Fruit fly (Drosophila melanogaster): ENCODE measurements around the gene MnM.
A peak's percentile ranks its signal among the peaks of the same experiment; 100 is the strongest.

The MnM gene

dm6 chr3L:3149060-3149872, 29.1 kb downstream of the MnM start:
- peak; percentile 10; the same call in 1 of the 3 replicates for TF ChIP-seq CG6163 (GFP tag; IDR thresholded peaks at IDR 0.05)
- peak; percentile 19 for TF ChIP-seq CG16779 (tag; optimal IDR thresholded peaks at IDR 0.05)
- no peak for TF ChIP-seq CG6808 (GFP tag; optimal IDR thresholded peaks at IDR 0.05)
- TF ChIP-seq CG15336 (GFP tag; IDR thresholded peaks at IDR 0.05): peak; percentile 50
- TF ChIP-seq svp (GFP tag): peak; percentile 88
- TF ChIP-seq Sox102F (GFP tag; optimal IDR thresholded peaks at IDR 0.05): no peak
- peak; percentile 99 for TF ChIP-seq vri (GFP tag; optimal IDR thresholded peaks at IDR 0.05)
- no peak for TF ChIP-seq CG6276 (GFP tag; optimal IDR thresholded peaks at IDR 0.05)
- peak in 1 of 2 experiments; percentile 27 for TF ChIP-seq ss (GFP tag; optimal IDR thresholded peaks at IDR 0.05)
- TF ChIP-seq CG11902 (GFP tag; optimal IDR thresholded peaks at IDR 0.05): no peak
- TF ChIP-seq CG31627 (GFP tag; optimal IDR thresholded peaks at IDR 0.05): no peak
- no peak for TF ChIP-seq fd59A (GFP tag; optimal IDR thresholded peaks at IDR 0.05)
- TF ChIP-seq CG8119 (GFP tag; IDR thresholded peaks at IDR 0.05): peak; percentile 41; the same call in 1 of the 3 replicates

- peak; percentile 43 for TF ChIP-seq CG3919 (GFP tag; optimal IDR thresholded peaks at IDR 0.05)
- TF ChIP-seq CG8119 (GFP tag; IDR thresholded peaks at IDR 0.05): peak; percentile 36; the same call in 1 of the 3 replicates
- TF ChIP-seq Sox15 (GFP tag; optimal IDR thresholded peaks at IDR 0.05): peak; percentile 6
- peak; percentile 29 for TF ChIP-seq CG32006 (GFP tag; optimal IDR thresholded peaks at IDR 0.05)
- peak; percentile 6 for TF ChIP-seq spab (GFP tag; optimal IDR thresholded peaks at IDR 0.05)
- TF ChIP-seq fkh (GFP tag; optimal IDR thresholded peaks at IDR 0.05): peak; percentile 94
- peak; percentile 31 for TF ChIP-seq Ets96B (tag; optimal IDR thresholded peaks at IDR 0.05)
- 0 out of 2 replicates have a peak, but pooled peaks have one; percentile 14 for TF ChIP-seq CG15336 (GFP tag; IDR thresholded peaks at IDR 0.05)
- TF ChIP-seq ss (GFP tag; optimal IDR thresholded peaks at IDR 0.05): peak in 1 of 2 experiments; percentile 66
- peak; percentile 68 for TF ChIP-seq Met (GFP tag; optimal IDR thresholded peaks at IDR 0.05)
- peak; percentile 70 for TF ChIP-seq acj6 (GFP tag; optimal IDR thresholded peaks at IDR 0.05)
- TF ChIP-seq Hr4 (GFP tag; optimal IDR thresholded peaks at IDR 0.05): no peak
- peak; percentile 81 for TF ChIP-seq svp (GFP tag)
- no peak for TF ChIP-seq Hr38 (GFP tag; optimal IDR thresholded peaks at IDR 0.05)
- peak; percentile 72 for TF ChIP-seq CG31627 (GFP tag; optimal IDR thresholded peaks at IDR 0.05)
- no peak; the same call in 1 of the 2 replicates for TF ChIP-seq CG11294 (GFP tag; IDR thresholded peaks at IDR 0.05)
- no peak for TF ChIP-seq CG7368 (GFP tag; optimal IDR thresholded peaks at IDR 0.05)
- TF ChIP-seq CG1621 (tag; optimal IDR thresholded peaks at IDR 0.05): peak; percentile 18
- no peak for TF ChIP-seq CG9139 (GFP tag; optimal IDR thresholded peaks at IDR 0.05)
- TF ChIP-seq Eip93F (GFP tag; optimal IDR thresholded peaks at IDR 0.05): no peak
- TF ChIP-seq CG6792 (GFP tag; optimal IDR thresholded peaks at IDR 0.05): peak; percentile 48
- peak in 1 of 2 experiments; percentile 12 for TF ChIP-seq salr (GFP tag; optimal IDR thresholded peaks at IDR 0.05)
- no peak for TF ChIP-seq CG6276 (GFP tag; optimal IDR thresholded peaks at IDR 0.05)
- TF ChIP-seq Blimp-1 (GFP tag; optimal IDR thresholded peaks at IDR 0.05): no peak
- no peak for TF ChIP-seq CG10631 (GFP tag; optimal IDR thresholded peaks at IDR 0.05)
- peak; percentile 52 for TF ChIP-seq achi (GFP tag; optimal IDR thresholded peaks at IDR 0.05)
- TF ChIP-seq Eip75B (GFP tag; optimal IDR thresholded peaks at IDR 0.05): peak; percentile 62
- peak; percentile 60 for TF ChIP-seq Ets21C (GFP tag; optimal IDR thresholded peaks at IDR 0.05)
- TF ChIP-seq CG11762 (GFP tag; optimal IDR thresholded peaks at IDR 0.05; ENCODE audit: insufficient read depth): no peak
- no peak for TF ChIP-seq Lpt (GFP tag; optimal IDR thresholded peaks at IDR 0.05)
- TF ChIP-seq vri (GFP tag; optimal IDR thresholded peaks at IDR 0.05): peak; percentile 19
- TF ChIP-seq pdm3 (GFP tag; optimal IDR thresholded peaks at IDR 0.05): no peak
- peak; percentile 79 for TF ChIP-seq lz (GFP tag; optimal IDR thresholded peaks at IDR 0.05)
- TF ChIP-seq CG3032 (tag; optimal IDR thresholded peaks at IDR 0.05): peak; percentile 39
- TF ChIP-seq CG6854 (GFP tag; optimal IDR thresholded peaks at IDR 0.05): no peak
- no peak for TF ChIP-seq Smox (GFP tag; optimal IDR thresholded peaks at IDR 0.05)
- TF ChIP-seq Gug (GFP tag; IDR thresholded peaks at IDR 0.05): peak; percentile 53
- TF ChIP-seq CG16779 (tag; optimal IDR thresholded peaks at IDR 0.05): peak; percentile 17
- TF ChIP-seq Sox14 (GFP tag; optimal IDR thresholded peaks at IDR 0.05): peak; percentile 60
- peak; percentile 91 for TF ChIP-seq Eip78C (GFP tag)
Observed at dm6 chr3L:3148125-3149059, 30.0 kb downstream of the MnM start, which contains the start of the genes Usp5 and BtbVII. Gene Usp5, minus strand, starts transcription at chr3L:3148358. Gene BtbVII, plus strand, starts transcription at chr3L:3148646.

Measured in whole organism, prepupa.